Worm (Caenorhabditis elegans) whole organism, L1 larva: Measurements from ENCODE around the gene K06H6.1.

Experiments used
- Y116A8C.19 ChIP-seq: sonication (generic microtip); optimal IDR thresholded peaks from 2 replicates; lab custom pipeline; 2016; ENCODE audit warnings: missing compliant biosample characterization, missing genetic modification characterization, borderline replicate concordance
- egl-27 ChIP-seq, 2 experiments: fragments of 150-350 bp in 1 of 2; sonication (generic microtip); optimal IDR thresholded peaks; 3 replicates each; lab custom pipeline; 2017 to 2018; ENCODE audit warnings: missing biosample characterization in 2 of 2, missing genetic modification characterization in 2 of 2, missing genetic modification reagents in 2 of 2
- hlh-17 ChIP-seq: fragments of 200-800 bp; sonication (Bioruptor generic); optimal IDR thresholded peaks from 2 replicates; lab custom pipeline; 2018; ENCODE audit warnings: missing genetic modification characterization, mild to moderate bottlenecking, missing compliant biosample characterization, moderate library complexity, borderline replicate concordance
- lin-13 ChIP-seq: fragments of 150-350 bp; optimal IDR thresholded peaks from 2 replicates; lab custom pipeline; 2014; ENCODE audit warnings: missing biosample characterization, missing genetic modification reagents, missing genetic modification characterization
- mef-2 ChIP-seq: fragments of 150-350 bp; optimal IDR thresholded peaks from 2 replicates; lab custom pipeline; 2014; ENCODE audit warnings: missing biosample characterization, missing genetic modification characterization
- nhr-47 ChIP-seq: sonication (generic microtip); optimal IDR thresholded peaks from 2 replicates; lab custom pipeline; 2016; ENCODE audit warnings: mild to moderate bottlenecking, missing genetic modification characterization, moderate library complexity, missing compliant biosample characterization
- pqm-1 ChIP-seq: sonication (generic microtip); optimal IDR thresholded peaks from 3 replicates; lab custom pipeline; 2017; ENCODE audit warnings: missing biosample characterization, missing genetic modification characterization
- unc-98 ChIP-seq: fragments of 200-800 bp; sonication (Bioruptor generic); IDR thresholded peaks from 2 replicates; pipeline ENCODE4 v1.3.6; 2022; ENCODE audit warnings: missing genetic modification characterization, missing compliant biosample characterization
- ztf-11 ChIP-seq, 2 experiments: sonication (generic microtip); optimal IDR thresholded peaks; 2 replicates each; lab custom pipeline; 2016 to 2017; ENCODE audit warnings: missing genetic modification characterization in 2 of 2, missing biosample characterization in 1 of 2, missing compliant biosample characterization in 1 of 2

DNA sequence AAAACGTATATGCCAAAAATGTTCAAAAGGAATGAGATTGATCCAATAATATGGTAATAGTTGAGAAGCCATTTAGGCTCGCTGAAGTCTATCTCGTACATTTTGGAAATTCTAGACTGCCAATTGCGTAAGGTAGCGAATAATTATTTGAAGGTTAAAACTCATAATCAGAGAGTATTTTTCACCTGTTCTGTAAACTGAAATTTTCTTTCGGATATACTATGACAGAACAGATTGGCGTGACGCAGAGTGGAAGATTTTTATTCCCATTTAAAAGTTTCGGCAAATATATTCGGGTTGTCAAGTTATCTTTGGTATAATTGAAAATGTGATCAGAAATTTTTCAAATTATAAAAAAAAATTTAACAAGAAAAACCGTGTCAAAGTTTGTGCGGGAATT, 19.8 kb upstream of the K06H6.1 start, which contains the start of gene sri-72:
- no peak for TF ChIP-seq egl-27 (tag; optimal IDR thresholded peaks at IDR 0.05; lab: Kevin White, UChicago)
- TF ChIP-seq lin-13 (GFP tag; lab: Kevin White, UChicago), result no peak
- TF ChIP-seq nhr-47 (tag; lab: Kevin White, UChicago), result no peak
- TF ChIP-seq Y116A8C.19, result no peak
- no peak for TF ChIP-seq hlh-17 (GFP tag; lab: Kevin White, UChicago)
- TF ChIP-seq mef-2 (tag; lab: Kevin White, UChicago), result no peak
- TF ChIP-seq ztf-11 (tag; optimal IDR thresholded peaks at IDR 0.05; lab: Kevin White, UChicago), result no peak
- TF ChIP-seq pqm-1, result no peak
- no peak for TF ChIP-seq unc-98 (GFP tag; lab: Robert Waterston, UW)
